ENCODE assay signal across 4 worm cellular contexts in the genomic region with DNA sequence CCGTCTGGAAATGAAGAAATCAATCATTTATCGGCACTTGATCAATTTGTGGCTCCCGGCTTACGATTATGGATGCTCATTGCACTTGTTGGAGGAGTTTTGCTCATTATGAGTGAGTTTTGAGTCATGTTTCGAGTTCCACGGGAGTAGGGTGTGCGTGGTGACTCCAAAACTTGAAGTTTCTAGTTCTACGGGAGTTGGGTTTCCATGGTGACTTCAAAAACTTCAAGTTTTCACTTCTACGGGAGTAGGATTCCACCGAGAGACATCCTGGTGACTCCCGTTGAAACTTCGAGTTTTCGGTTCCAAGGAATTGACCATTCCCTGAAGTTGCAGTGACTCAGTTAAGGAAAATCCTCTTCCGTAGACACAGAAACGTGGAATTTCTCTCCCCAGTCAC.
TF ChIP-seq lines count a peak whose summit lies in the region.

No protein-coding gene starts in this region.

TF ChIP-seq in whole organism, L2 larva, 48 proteins besides CTCF, POLR2A, EP300 and RAD21:
- TF ChIP-seq unc-55 (GFP tag; optimal IDR thresholded peaks at IDR 0.05; lab: Kevin White, UChicago) (peak; percentile 30), ama-1 (optimal IDR thresholded peaks at IDR 0.05; lab: Kevin White, UChicago) (no peak), R02D3.7 (tag; optimal IDR thresholded peaks at IDR 0.05; lab: Kevin White, UChicago) (no peak), nhr-25 (tag; optimal IDR thresholded peaks at IDR 0.05; lab: Kevin White, UChicago) (no peak), sma-3 (GFP tag; optimal IDR thresholded peaks at IDR 0.05; lab: Kevin White, UChicago) (peak; percentile 23), gmeb-1 (tag; optimal IDR thresholded peaks at IDR 0.05; lab: Kevin White, UChicago) (no peak), nhr-12 (tag; optimal IDR thresholded peaks at IDR 0.05; lab: Kevin White, UChicago) (no peak), skn-1 (tag; optimal IDR thresholded peaks at IDR 0.05; lab: Kevin White, UChicago) (no peak), C34F6.9 (tag; optimal IDR thresholded peaks at IDR 0.05; lab: Kevin White, UChicago) (no peak), ztf-11 (tag; optimal IDR thresholded peaks at IDR 0.05; lab: Kevin White, UChicago) (no peak), F13H6.1 (tag; optimal IDR thresholded peaks at IDR 0.05; lab: Kevin White, UChicago) (peak; percentile 20), fos-1 (tag; optimal IDR thresholded peaks at IDR 0.05; lab: Kevin White, UChicago) (no peak)
TF ChIP-seq in whole organism, L2 larva: peak in this region for 3.

TF ChIP-seq in whole organism, L4 larva, 104 proteins besides CTCF, POLR2A, EP300 and RAD21 (continues in another document):
- no peak for TF ChIP-seq lin-15B (tag; optimal IDR thresholded peaks at IDR 0.05; lab: Kevin White, UChicago)
- no peak for TF ChIP-seq hlh-30 (tag; optimal IDR thresholded peaks at IDR 0.05; lab: Kevin White, UChicago; ENCODE audit: insufficient read depth)
- TF ChIP-seq hif-1 (tag; optimal IDR thresholded peaks at IDR 0.05; lab: Kevin White, UChicago), result peak in 1 of 2 experiments; percentile 72
- no peak for TF ChIP-seq nhr-111 (GFP tag; optimal IDR thresholded peaks at IDR 0.05; lab: Kevin White, UChicago)
- 0 out of 2 replicates have a peak, but pooled peaks have one; percentile 55 for TF ChIP-seq vab-7 (GFP tag; IDR thresholded peaks at IDR 0.05; lab: Robert Waterston, UW)
- TF ChIP-seq mdt-29 (GFP tag; IDR thresholded peaks at IDR 0.05; lab: Robert Waterston, UW), result 0 out of 2 replicates have a peak, but pooled peaks have one; percentile 29
- peak; percentile 78 for TF ChIP-seq ceh-44 (GFP tag; IDR thresholded peaks at IDR 0.05; lab: Robert Waterston, UW)
- TF ChIP-seq D1046.2 (GFP tag; IDR thresholded peaks at IDR 0.05; lab: Robert Waterston, UW), result 0 out of 2 replicates have a peak, but pooled peaks have one; percentile 56
- TF ChIP-seq lin-29 (GFP tag; IDR thresholded peaks at IDR 0.05; lab: Robert Waterston, UW), result no peak
- TF ChIP-seq tag-97 (GFP tag; IDR thresholded peaks at IDR 0.05; lab: Robert Waterston, UW), result 0 out of 2 replicates have a peak, but pooled peaks have one; percentile 57
- peak; percentile 22; the same call in 1 of the 2 replicates for TF ChIP-seq dmd-6 (GFP tag; IDR thresholded peaks at IDR 0.05; lab: Robert Waterston, UW)
- TF ChIP-seq hmg-1.1 (GFP tag; IDR thresholded peaks at IDR 0.05; lab: Robert Waterston, UW), result 0 out of 2 replicates have a peak, but pooled peaks have one; percentile 20
- TF ChIP-seq nhr-42 (GFP tag; IDR thresholded peaks at IDR 0.05; lab: Robert Waterston, UW), result 0 out of 2 replicates have a peak, but pooled peaks have one; percentile 52
- TF ChIP-seq dmd-9 (GFP tag; IDR thresholded peaks at IDR 0.05; lab: Robert Waterston, UW), result peak; percentile 65; the same call in 1 of the 2 replicates
- no peak for TF ChIP-seq daf-16 (GFP tag; optimal IDR thresholded peaks at IDR 0.05; lab: Kevin White, UChicago)
- TF ChIP-seq daf-16 (tag; optimal IDR thresholded peaks at IDR 0.05; lab: Kevin White, UChicago), result no peak
- no peak for TF ChIP-seq ceh-32 (tag; optimal IDR thresholded peaks at IDR 0.05; lab: Kevin White, UChicago; ENCODE audit: poor library complexity)
- peak; percentile 57; the same call in 1 of the 2 replicates for TF ChIP-seq ZK337.2 (GFP tag; IDR thresholded peaks at IDR 0.05; lab: Robert Waterston, UW)
- TF ChIP-seq madf-5 (GFP tag; IDR thresholded peaks at IDR 0.05; lab: Robert Waterston, UW), result 0 out of 4 replicates have a peak, but pooled peaks of 1 of the 2 experiments have one; percentile 35
- peak; percentile 77 for TF ChIP-seq unc-130 (GFP tag; optimal IDR thresholded peaks at IDR 0.05; lab: Kevin White, UChicago)
- TF ChIP-seq hlh-11 (tag; optimal IDR thresholded peaks at IDR 0.05; lab: Kevin White, UChicago), result no peak
- TF ChIP-seq T20F7.1 (GFP tag; optimal IDR thresholded peaks at IDR 0.05; lab: Kevin White, UChicago), result no peak

TF ChIP-seq in whole organism, late embryonic, 69 proteins besides CTCF, POLR2A, EP300 and RAD21 (continues in another document):
- TF ChIP-seq gmeb-2 (tag; optimal IDR thresholded peaks at IDR 0.05; lab: Kevin White, UChicago), result peak; percentile 0
- peak; percentile 39 for TF ChIP-seq unc-86 (tag; optimal IDR thresholded peaks at IDR 0.05; lab: Kevin White, UChicago)
- TF ChIP-seq ceh-19 (GFP tag; optimal IDR thresholded peaks at IDR 0.05; lab: Kevin White, UChicago), result peak; percentile 53
- TF ChIP-seq K09A11.1 (tag; optimal IDR thresholded peaks at IDR 0.05; lab: Kevin White, UChicago; ENCODE audit: insufficient read depth), result no peak
- peak; percentile 85 for TF ChIP-seq ztf-16 (tag; optimal IDR thresholded peaks at IDR 0.05; lab: Kevin White, UChicago)
- TF ChIP-seq odd-2 (tag; optimal IDR thresholded peaks at IDR 0.05; lab: Kevin White, UChicago), result no peak
- TF ChIP-seq mec-3 (tag; optimal IDR thresholded peaks at IDR 0.05; lab: Kevin White, UChicago; ENCODE audit: borderline replicate concordance), result peak; percentile 96
- TF ChIP-seq ama-1 (optimal IDR thresholded peaks at IDR 0.05; lab: Kevin White, UChicago), result no peak
- peak; percentile 58 for TF ChIP-seq pha-2 (tag; optimal IDR thresholded peaks at IDR 0.05; lab: Kevin White, UChicago)
- peak; percentile 99 for TF ChIP-seq ceh-31 (tag; optimal IDR thresholded peaks at IDR 0.05; lab: Kevin White, UChicago)
- TF ChIP-seq npax-4 (tag; optimal IDR thresholded peaks at IDR 0.05; lab: Kevin White, UChicago), result no peak
- peak; percentile 45 for TF ChIP-seq pag-3 (tag; optimal IDR thresholded peaks at IDR 0.05; lab: Kevin White, UChicago; ENCODE audit: borderline replicate concordance)
- no peak for TF ChIP-seq hlh-15 (tag; optimal IDR thresholded peaks at IDR 0.05; lab: Kevin White, UChicago)
- no peak for TF ChIP-seq sox-2 (GFP tag; IDR thresholded peaks at IDR 0.05; lab: Robert Waterston, UW)
- TF ChIP-seq pha-4 (tag; optimal IDR thresholded peaks at IDR 0.05; lab: Kevin White, UChicago), result no peak
- no peak for TF ChIP-seq pat-9 (tag; optimal IDR thresholded peaks at IDR 0.05; lab: Kevin White, UChicago)
- TF ChIP-seq tbx-2 (tag; optimal IDR thresholded peaks at IDR 0.05; lab: Kevin White, UChicago), result peak; percentile 98
- TF ChIP-seq F13H6.1 (tag; optimal IDR thresholded peaks at IDR 0.05; lab: Kevin White, UChicago), result peak; percentile 93
- no peak for TF ChIP-seq fkh-10 (GFP tag; optimal IDR thresholded peaks at IDR 0.05; lab: Kevin White, UChicago)
- TF ChIP-seq ceh-14 (tag; optimal IDR thresholded peaks at IDR 0.05; lab: Kevin White, UChicago), result peak; percentile 96
- TF ChIP-seq dve-1 (tag; optimal IDR thresholded peaks at IDR 0.05; lab: Kevin White, UChicago), result no peak
- TF ChIP-seq rnt-1 (tag; optimal IDR thresholded peaks at IDR 0.05; lab: Kevin White, UChicago), result peak; percentile 95
- no peak for TF ChIP-seq unc-55 (GFP tag; optimal IDR thresholded peaks at IDR 0.05; lab: Kevin White, UChicago)
- TF ChIP-seq nhr-232 (tag; optimal IDR thresholded peaks at IDR 0.05; lab: Kevin White, UChicago), result peak; percentile 2
- TF ChIP-seq ceh-6 (GFP tag; optimal IDR thresholded peaks at IDR 0.05; lab: Kevin White, UChicago), result peak; percentile 60
- TF ChIP-seq hlh-6 (tag; optimal IDR thresholded peaks at IDR 0.05; lab: Kevin White, UChicago), result peak; percentile 85
- TF ChIP-seq ttx-3 (tag; optimal IDR thresholded peaks at IDR 0.05; lab: Kevin White, UChicago), result no peak

TF ChIP-seq in whole organism, mixed stage, embryonic, 35 proteins besides CTCF, POLR2A, EP300 and RAD21:
- TF ChIP-seq sptf-1 (tag; optimal IDR thresholded peaks at IDR 0.05; lab: Kevin White, UChicago), result peak; percentile 51
- TF ChIP-seq cnd-1 (tag; optimal IDR thresholded peaks at IDR 0.05; lab: Kevin White, UChicago), result peak; percentile 77
- TF ChIP-seq ceh-83 (GFP tag; optimal IDR thresholded peaks at IDR 0.05; lab: Kevin White, UChicago), result peak; percentile 68
- TF ChIP-seq pha-4 (tag; optimal IDR thresholded peaks at IDR 0.05; lab: Kevin White, UChicago), result no peak
- TF ChIP-seq lin-13 (tag; optimal IDR thresholded peaks at IDR 0.05; lab: Kevin White, UChicago), result no peak
- TF ChIP-seq lin-32 (GFP tag; optimal IDR thresholded peaks at IDR 0.05; lab: Kevin White, UChicago), result peak; percentile 53
- no peak for TF ChIP-seq elt-1 (tag; optimal IDR thresholded peaks at IDR 0.05; lab: Kevin White, UChicago; ENCODE audit: borderline replicate concordance, insufficient read depth)
- no peak for TF ChIP-seq unc-39 (tag; optimal IDR thresholded peaks at IDR 0.05; lab: Kevin White, UChicago)
- TF ChIP-seq nhr-28 (tag; optimal IDR thresholded peaks at IDR 0.05; lab: Kevin White, UChicago), result no peak
- no peak for TF ChIP-seq unc-120 (tag; optimal IDR thresholded peaks at IDR 0.05; lab: Kevin White, UChicago; ENCODE audit: poor library complexity, severe bottlenecking)
- peak; percentile 35 for TF ChIP-seq bed-3 (GFP tag; optimal IDR thresholded peaks at IDR 0.05; lab: Kevin White, UChicago)
- peak; percentile 26 for TF ChIP-seq mls-2 (tag; optimal IDR thresholded peaks at IDR 0.05; lab: Kevin White, UChicago)
- TF ChIP-seq blmp-1 (tag; optimal IDR thresholded peaks at IDR 0.05; lab: Kevin White, UChicago), result no peak
- peak; percentile 33 for TF ChIP-seq drap-1 (GFP tag; optimal IDR thresholded peaks at IDR 0.05; lab: Kevin White, UChicago)
- no peak for TF ChIP-seq M03D4.4 (tag; optimal IDR thresholded peaks at IDR 0.05; lab: Kevin White, UChicago)
- no peak for TF ChIP-seq unc-62 (GFP tag; optimal IDR thresholded peaks at IDR 0.05; lab: Kevin White, UChicago)
- TF ChIP-seq mab-5 (tag; optimal IDR thresholded peaks at IDR 0.05; lab: Kevin White, UChicago), result no peak
- TF ChIP-seq sem-2 (GFP tag; optimal IDR thresholded peaks at IDR 0.05; lab: Kevin White, UChicago), result no peak
- TF ChIP-seq nhr-237 (tag; optimal IDR thresholded peaks at IDR 0.05; lab: Kevin White, UChicago), result no peak
TF ChIP-seq in whole organism, mixed stage, embryonic: peak in this region for 7.
